Fruit fly (Drosophila melanogaster): Measurements from ENCODE around the gene BuGZ.

DNA sequence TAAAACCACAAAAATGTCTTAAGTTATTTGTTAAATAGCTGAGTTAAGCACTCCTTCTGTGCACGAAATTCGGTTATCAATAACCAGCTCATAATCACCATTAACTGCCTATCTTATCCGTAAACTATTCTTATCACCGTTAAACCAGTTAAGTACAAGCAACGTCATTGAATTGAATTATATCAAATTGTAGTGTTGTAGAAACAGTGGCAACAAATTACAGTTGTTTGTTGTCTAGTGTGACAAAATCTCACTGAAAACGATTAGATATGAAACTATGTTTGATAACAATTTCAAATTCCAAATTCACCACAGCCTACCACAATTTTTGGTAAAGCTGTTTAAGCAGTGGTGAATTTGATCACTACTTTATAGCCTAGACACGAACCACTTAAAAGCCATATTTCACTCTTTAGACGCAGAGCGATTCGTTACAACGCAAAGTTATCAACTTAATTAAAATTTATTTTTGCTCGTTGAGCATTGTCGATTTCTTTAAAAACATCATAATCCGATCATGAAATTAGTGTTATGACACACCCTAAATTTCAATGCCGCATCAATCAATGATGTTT lies 58.5 kb downstream of the BuGZ start:
- TF ChIP-seq Hr39 (GFP tag; optimal IDR thresholded peaks at IDR 0.05) (no peak), esn (GFP tag; optimal IDR thresholded peaks at IDR 0.05) (no peak), Met (GFP tag; optimal IDR thresholded peaks at IDR 0.05) (no peak), Blimp-1 (GFP tag; optimal IDR thresholded peaks at IDR 0.05) (no peak), Eip78C (GFP tag) (no peak), Hr4 (GFP tag; optimal IDR thresholded peaks at IDR 0.05) (no peak), Gug (GFP tag; IDR thresholded peaks at IDR 0.05) (no peak)
